Fruit fly (Drosophila melanogaster) whole organism, adult: ENCODE measurements around the gene CG9368.

Experiments used
- CG11617 ChIP-seq: fragments of 200-800 bp; sonication (Bioruptor generic); optimal IDR thresholded peaks from 2 replicates; lab custom pipeline; 2017; ENCODE audit warnings: mild to moderate bottlenecking, missing biosample characterization, missing genetic modification reagents, missing genetic modification characterization
- CG12768 ChIP-seq: fragments of 200-800 bp; sonication (Bioruptor generic); optimal IDR thresholded peaks from 2 replicates; lab custom pipeline; 2017; ENCODE audit warnings: missing biosample characterization, missing genetic modification characterization, mild to moderate bottlenecking, moderate library complexity, missing genetic modification reagents
- CG14711 ChIP-seq: fragments of 200-800 bp; sonication (Bioruptor generic); optimal IDR thresholded peaks from 2 replicates; lab custom pipeline; 2018; ENCODE audit warnings: missing biosample characterization, mild to moderate bottlenecking, missing genetic modification characterization, moderate library complexity
- CG1620 ChIP-seq: fragments of 200-800 bp; sonication (Bioruptor generic); optimal IDR thresholded peaks from 2 replicates; lab custom pipeline; 2016; ENCODE audit warnings: missing biosample characterization, missing genetic modification characterization
- CG33017 ChIP-seq: fragments of 200-800 bp; sonication (Bioruptor generic); optimal IDR thresholded peaks from 2 replicates; lab custom pipeline; 2018; ENCODE audit warnings: missing biosample characterization, mild to moderate bottlenecking, missing genetic modification characterization, moderate library complexity
- CG5204 ChIP-seq: fragments of 200-800 bp; sonication (Bioruptor generic); optimal IDR thresholded peaks from 2 replicates; lab custom pipeline; 2016; ENCODE audit warnings: missing biosample characterization, missing genetic modification characterization
- CG7045 ChIP-seq: fragments of 200-800 bp; sonication (Bioruptor generic); optimal IDR thresholded peaks from 2 replicates; lab custom pipeline; 2017; ENCODE audit warnings: missing biosample characterization, mild to moderate bottlenecking, missing genetic modification characterization
- CG7101 ChIP-seq: fragments of 200-800 bp; sonication (Bioruptor generic); optimal IDR thresholded peaks from 2 replicates; lab custom pipeline; 2018; ENCODE audit warnings: missing biosample characterization, mild to moderate bottlenecking, missing genetic modification characterization, moderate library complexity
- Clk ChIP-seq: fragments of 200-800 bp; sonication (Bioruptor generic); optimal IDR thresholded peaks from 2 replicates; lab custom pipeline; 2017; ENCODE audit warnings: missing biosample characterization, missing genetic modification characterization
- Crg-1 ChIP-seq: fragments of 200-800 bp; sonication (Bioruptor generic); optimal IDR thresholded peaks from 2 replicates; lab custom pipeline; 2016; ENCODE audit warnings: missing biosample characterization, missing genetic modification characterization
- Hr96 ChIP-seq: fragments of 200-800 bp; sonication (Bioruptor generic); optimal IDR thresholded peaks from 2 replicates; lab custom pipeline; 2016; ENCODE audit warnings: missing biosample characterization, missing genetic modification characterization
- Mnt ChIP-seq: fragments of 200-800 bp; sonication (Bioruptor generic); optimal IDR thresholded peaks from 2 replicates; lab custom pipeline; 2016; ENCODE audit warnings: missing biosample characterization, mild to moderate bottlenecking, missing genetic modification characterization
- bab1 ChIP-seq: fragments of 200-800 bp; sonication (Bioruptor generic); optimal IDR thresholded peaks from 3 replicates; lab custom pipeline; 2019; ENCODE audit warnings: missing biosample characterization, mild to moderate bottlenecking, missing genetic modification characterization, moderate library complexity
- cic ChIP-seq: fragments of 200-800 bp; sonication (Bioruptor generic); optimal IDR thresholded peaks from 2 replicates; lab custom pipeline; 2017; ENCODE audit warnings: missing biosample characterization, mild to moderate bottlenecking, missing genetic modification characterization, moderate library complexity
- cnc ChIP-seq, 2 experiments: fragments of >200 bp; optimal IDR thresholded peaks; 2 replicates each; lab custom pipeline; 2017
- kay ChIP-seq: fragments of 200-800 bp; sonication (Bioruptor generic); peaks from one replicate; lab custom pipeline; 2016; ENCODE audit warnings: missing biosample characterization, missing genetic modification characterization, borderline replicate concordance
- ovo ChIP-seq: fragments of 200-800 bp; sonication (Bioruptor generic); optimal IDR thresholded peaks from 2 replicates; lab custom pipeline; 2016; ENCODE audit warnings: missing biosample characterization, missing genetic modification characterization
- pad ChIP-seq: fragments of 200-800 bp; sonication (Bioruptor generic); optimal IDR thresholded peaks from 3 replicates; lab custom pipeline; 2017; ENCODE audit warnings: missing biosample characterization, missing genetic modification characterization, mild to moderate bottlenecking, moderate library complexity, missing genetic modification reagents
- tj ChIP-seq: fragments of 200-800 bp; sonication (Bioruptor generic); optimal IDR thresholded peaks from 3 replicates; lab custom pipeline; 2017; ENCODE audit warnings: missing biosample characterization, mild to moderate bottlenecking, missing genetic modification characterization, moderate library complexity
- toe ChIP-seq: fragments of 200-800 bp; sonication (Bioruptor generic); optimal IDR thresholded peaks from 2 replicates; lab custom pipeline; 2016; ENCODE audit warnings: missing biosample characterization, missing genetic modification characterization

Gene CG9368

DNA sequence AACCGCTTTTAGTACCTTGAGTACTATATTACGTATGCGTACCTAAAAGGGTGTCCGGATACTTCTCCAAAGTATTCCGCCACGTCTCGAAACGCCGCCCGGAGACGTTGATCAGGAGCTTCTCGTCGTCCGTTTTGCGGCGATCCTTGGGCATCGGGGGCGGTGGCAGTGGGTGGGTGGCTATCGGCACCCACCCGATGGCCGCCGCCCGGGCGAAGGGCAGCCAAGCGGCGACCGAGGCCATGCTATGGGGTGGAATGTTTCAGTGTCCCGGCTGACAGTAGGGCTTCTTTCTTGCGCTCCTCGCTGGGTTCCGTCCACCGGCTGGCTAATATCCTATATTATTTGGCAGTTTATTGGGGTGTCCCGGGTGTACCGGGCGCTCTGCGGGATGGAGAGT is 27.0 kb upstream of the CG9368 start:
- TF ChIP-seq CG33017 (tag; lab: Kevin White, UChicago): no peak
- no peak for TF ChIP-seq bab1
- TF ChIP-seq CG11617 (GFP tag; lab: Kevin White, UChicago): no peak
- TF ChIP-seq CG7101: no peak
- TF ChIP-seq Crg-1 (GFP tag; lab: Kevin White, UChicago): no peak
- no peak for TF ChIP-seq ovo (GFP tag; lab: Kevin White, UChicago)
- no peak for TF ChIP-seq CG5204 (GFP tag; lab: Kevin White, UChicago)
- no peak for TF ChIP-seq CG12768
- TF ChIP-seq pad (GFP tag; lab: Kevin White, UChicago): no peak
- TF ChIP-seq kay (GFP tag; lab: Kevin White, UChicago): no peak
- no peak for TF ChIP-seq CG7045 (GFP tag; lab: Kevin White, UChicago)
- TF ChIP-seq Mnt (GFP tag; lab: Kevin White, UChicago): no peak
- TF ChIP-seq Clk: no peak
- TF ChIP-seq tj (GFP tag; lab: Kevin White, UChicago): no peak
- TF ChIP-seq cic (GFP tag; lab: Kevin White, UChicago): no peak
- no peak for TF ChIP-seq toe (GFP tag; lab: Kevin White, UChicago)
- TF ChIP-seq Hr96 (GFP tag; lab: Kevin White, UChicago): no peak

DNA sequence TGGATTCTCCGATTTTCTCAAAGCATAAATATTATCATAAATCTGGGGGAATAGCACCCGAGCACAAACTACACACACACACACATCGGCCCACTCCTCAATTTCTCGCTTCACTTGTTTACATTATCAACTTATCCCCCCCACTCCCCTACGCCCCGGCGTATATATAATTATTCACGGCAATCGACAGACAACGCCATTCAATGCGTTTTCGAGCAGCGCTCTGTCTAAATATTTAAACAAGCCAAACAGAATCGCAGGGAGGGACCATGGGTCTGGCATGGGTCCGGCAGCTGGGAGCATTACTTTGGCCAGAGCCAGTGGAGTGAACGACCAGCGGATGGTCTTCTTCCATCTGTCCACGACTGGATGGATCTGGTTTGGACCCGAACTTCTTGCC is 25.8 kb upstream of the CG9368 start:
- TF ChIP-seq CG7101: peak; percentile 35
- TF ChIP-seq Hr96 (GFP tag; lab: Kevin White, UChicago): no peak

DNA sequence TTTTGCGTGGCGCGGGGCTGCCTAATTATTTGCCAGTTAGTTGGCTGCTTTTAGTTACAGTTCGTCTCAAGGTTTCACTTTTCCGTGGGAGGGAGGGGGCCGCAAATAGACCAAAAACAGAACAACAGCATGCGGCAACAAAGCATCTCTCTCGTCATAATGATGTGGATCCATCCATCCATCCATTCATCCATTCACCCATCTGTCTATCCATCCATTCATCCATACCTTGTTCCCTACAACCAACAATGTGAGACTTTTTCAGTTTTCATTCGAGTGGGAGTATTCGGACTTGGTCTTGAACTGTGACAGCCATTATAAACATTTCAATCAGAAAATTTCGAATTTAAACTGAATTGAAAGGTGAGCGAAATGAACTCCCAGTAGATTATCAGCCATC is 22.1 kb upstream of the CG9368 start:
- no peak for TF ChIP-seq cnc (optimal IDR thresholded peaks at IDR 0.05; lab: Kevin White, UChicago)
- no peak for TF ChIP-seq Mnt (GFP tag; lab: Kevin White, UChicago)
- no peak for TF ChIP-seq pad (GFP tag; lab: Kevin White, UChicago)
- TF ChIP-seq CG33017 (tag; lab: Kevin White, UChicago): no peak
- no peak for TF ChIP-seq bab1
- TF ChIP-seq Hr96 (GFP tag; lab: Kevin White, UChicago): no peak
- TF ChIP-seq CG7045 (GFP tag; lab: Kevin White, UChicago): no peak
- TF ChIP-seq tj (GFP tag; lab: Kevin White, UChicago): no peak
- no peak for TF ChIP-seq ovo (GFP tag; lab: Kevin White, UChicago)
- TF ChIP-seq toe (GFP tag; lab: Kevin White, UChicago): no peak
- TF ChIP-seq CG14711 (tag; lab: Kevin White, UChicago): no peak
- no peak for TF ChIP-seq cic (GFP tag; lab: Kevin White, UChicago)
- no peak for TF ChIP-seq Crg-1 (GFP tag; lab: Kevin White, UChicago)
- no peak for TF ChIP-seq Clk
- no peak for TF ChIP-seq CG11617 (GFP tag; lab: Kevin White, UChicago)

DNA sequence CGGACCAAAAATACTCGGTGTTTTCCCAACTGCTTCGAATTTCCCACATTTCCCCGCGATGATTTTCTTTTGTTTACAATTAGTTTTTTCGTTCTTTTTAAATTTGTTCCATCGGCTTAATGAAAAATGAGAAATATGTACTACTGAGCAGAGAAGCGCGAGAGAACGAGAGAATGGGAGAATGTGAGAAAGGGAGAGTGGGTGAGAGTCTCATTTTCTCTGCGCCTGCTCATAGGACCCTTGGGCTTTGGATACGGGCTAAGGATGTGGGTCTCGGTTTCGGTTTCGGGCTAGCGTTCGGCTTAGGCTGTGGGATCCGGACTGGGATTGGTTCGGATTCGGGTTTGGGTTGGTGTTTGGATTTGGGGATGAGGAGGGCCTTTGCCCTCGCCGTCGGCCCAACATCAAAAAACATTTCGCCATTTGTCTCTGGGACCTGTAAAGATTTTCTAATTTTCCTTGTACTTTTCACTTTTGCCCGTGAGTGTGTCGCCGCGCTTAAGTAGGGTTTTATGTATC is 20.7 kb upstream of the CG9368 start:
- TF ChIP-seq CG1620 (GFP tag; lab: Kevin White, UChicago): no peak
- no peak for TF ChIP-seq ovo (GFP tag; lab: Kevin White, UChicago)
- no peak for TF ChIP-seq bab1
- no peak for TF ChIP-seq toe (GFP tag; lab: Kevin White, UChicago)
- no peak for TF ChIP-seq CG14711 (tag; lab: Kevin White, UChicago)
- no peak for TF ChIP-seq tj (GFP tag; lab: Kevin White, UChicago)
- TF ChIP-seq CG11617 (GFP tag; lab: Kevin White, UChicago): no peak
- no peak for TF ChIP-seq cnc (optimal IDR thresholded peaks at IDR 0.05; lab: Kevin White, UChicago)
- no peak for TF ChIP-seq CG5204 (GFP tag; lab: Kevin White, UChicago)
- no peak for TF ChIP-seq cic (GFP tag; lab: Kevin White, UChicago)
- TF ChIP-seq CG33017 (tag; lab: Kevin White, UChicago): no peak

DNA sequence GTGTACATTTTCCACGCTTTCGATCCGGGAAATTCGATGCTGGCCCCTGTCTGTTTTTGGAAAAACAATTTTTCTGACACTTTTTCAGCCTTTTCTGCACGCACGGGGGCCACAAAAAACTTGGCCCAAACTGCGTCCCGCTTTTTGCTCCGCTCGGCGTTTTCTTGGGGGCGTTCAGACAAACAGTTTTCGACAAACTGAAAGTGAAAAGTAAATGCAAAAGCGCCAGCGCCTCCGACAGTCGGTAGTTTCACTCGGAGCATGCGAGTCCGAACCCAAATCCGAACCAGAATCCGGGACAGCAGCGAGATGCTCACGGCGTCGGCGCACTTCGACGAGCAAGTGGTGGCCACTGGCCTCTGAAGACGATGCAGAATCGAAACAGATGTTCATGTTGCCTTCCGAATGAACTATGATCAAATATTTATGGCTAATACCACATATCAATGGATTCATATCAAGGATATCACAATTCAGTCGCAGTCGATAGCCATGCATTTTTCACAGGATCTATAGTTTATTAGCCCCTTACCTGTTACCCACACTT is 17.0 kb upstream of the CG9368 start, which contains the start of gene Shal:
Shal (minus strand) TSS at position 200 of the 547 bp plus-strand sequence.
- TF ChIP-seq Hr96 (GFP tag; lab: Kevin White, UChicago) (no peak), Mnt (GFP tag; lab: Kevin White, UChicago) (no peak), CG1620 (GFP tag; lab: Kevin White, UChicago) (no peak), pad (GFP tag; lab: Kevin White, UChicago) (no peak), CG14711 (tag; lab: Kevin White, UChicago) (no peak), CG12768 (no peak), tj (GFP tag; lab: Kevin White, UChicago) (no peak), bab1 (no peak), cnc (optimal IDR thresholded peaks at IDR 0.05; lab: Kevin White, UChicago) (no peak), ovo (GFP tag; lab: Kevin White, UChicago) (no peak), CG33017 (tag; lab: Kevin White, UChicago) (no peak), CG7045 (GFP tag; lab: Kevin White, UChicago) (no peak), Clk (no peak), CG5204 (GFP tag; lab: Kevin White, UChicago) (no peak), CG7101 (no peak), toe (GFP tag; lab: Kevin White, UChicago) (no peak), kay (GFP tag; lab: Kevin White, UChicago) (no peak), Crg-1 (GFP tag; lab: Kevin White, UChicago) (no peak), CG11617 (GFP tag; lab: Kevin White, UChicago) (no peak)

DNA sequence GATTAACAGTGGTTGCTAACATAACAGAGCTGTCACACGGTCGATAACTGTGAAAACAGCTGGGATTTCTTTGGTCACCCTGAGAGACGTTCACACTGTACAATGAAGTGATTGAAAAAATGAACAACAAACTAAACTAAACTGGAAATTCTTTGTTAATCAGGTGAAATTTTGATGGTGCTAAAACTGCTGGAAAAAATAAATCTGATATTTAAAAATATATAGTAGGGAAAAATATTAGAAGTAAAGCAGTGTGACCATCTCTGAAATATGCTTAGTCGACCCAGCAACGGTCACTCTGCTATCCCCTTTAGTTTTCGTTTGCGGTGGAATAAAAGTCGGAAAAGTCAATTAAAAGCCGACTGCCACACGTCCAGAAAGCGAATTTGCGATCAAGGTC is 15.5 kb upstream of the CG9368 start, which contains the start of the genes CG9231 and CG9330:
CG9231 (minus strand) TSS at position 25 of the 400 bp plus-strand sequence.
CG9330 (plus strand) TSS at position 275 of the 400 bp plus-strand sequence.
- TF ChIP-seq bab1 (peak; percentile 72), Crg-1 (GFP tag; lab: Kevin White, UChicago) (no peak), cic (GFP tag; lab: Kevin White, UChicago) (no peak), tj (GFP tag; lab: Kevin White, UChicago) (peak; percentile 28), CG33017 (tag; lab: Kevin White, UChicago) (peak; percentile 46), cnc (optimal IDR thresholded peaks at IDR 0.05; lab: Kevin White, UChicago) (no peak), Mnt (GFP tag; lab: Kevin White, UChicago) (peak; percentile 45), CG7045 (GFP tag; lab: Kevin White, UChicago) (no peak), CG5204 (GFP tag; lab: Kevin White, UChicago) (peak; percentile 38), CG14711 (tag; lab: Kevin White, UChicago) (no peak), toe (GFP tag; lab: Kevin White, UChicago) (peak; percentile 10), CG7101 (peak; percentile 33), CG11617 (GFP tag; lab: Kevin White, UChicago) (peak; percentile 15), CG1620 (GFP tag; lab: Kevin White, UChicago) (peak; percentile 14), kay (GFP tag; lab: Kevin White, UChicago) (no peak), pad (GFP tag; lab: Kevin White, UChicago) (no peak), Hr96 (GFP tag; lab: Kevin White, UChicago) (no peak), ovo (GFP tag; lab: Kevin White, UChicago) (no peak), Clk (no peak), CG12768 (no peak)
